Fruit fly (Drosophila melanogaster) whole organism, prepupa: Measurements from ENCODE around the gene Pdi.

ENCODE experiments used
- CG10631 ChIP-seq: fragments of 200-800 bp; sonication (Bioruptor generic); optimal IDR thresholded peaks from 2 replicates; lab custom pipeline; 2016; ENCODE audit warnings: missing biosample characterization, missing genetic modification characterization
- CG10669 ChIP-seq: fragments of 200-800 bp; sonication (Bioruptor generic); optimal IDR thresholded peaks from 3 replicates; lab custom pipeline; 2018; ENCODE audit warnings: missing biosample characterization, mild to moderate bottlenecking, missing genetic modification characterization, moderate library complexity
- CG11294 ChIP-seq: fragments of 200-800 bp; sonication (Bioruptor generic); IDR thresholded peaks from 2 replicates; pipeline ENCODE4 v1.3.6; 2022; ENCODE audit warnings: missing biosample characterization, missing genetic modification characterization
- CG11762 ChIP-seq: fragments of 200-800 bp; sonication (Bioruptor generic); optimal IDR thresholded peaks from 3 replicates; lab custom pipeline; 2016; ENCODE audit warnings: missing biosample characterization, missing genetic modification characterization; ENCODE audit not compliant: insufficient read depth
- CG11902 ChIP-seq: fragments of 200-800 bp; sonication (Bioruptor generic); optimal IDR thresholded peaks from 3 replicates; lab custom pipeline; 2016; ENCODE audit warnings: missing biosample characterization, missing genetic modification characterization
- CG15336 ChIP-seq: fragments of 200-800 bp; sonication (Bioruptor generic); IDR thresholded peaks from 2 replicates; pipeline ENCODE4 v1.3.6; 2022; ENCODE audit warnings: missing biosample characterization, missing genetic modification characterization
- CG1621 ChIP-seq: fragments of 200-800 bp; sonication (Bioruptor generic); optimal IDR thresholded peaks from 3 replicates; lab custom pipeline; 2018; ENCODE audit warnings: missing biosample characterization, mild to moderate bottlenecking, missing genetic modification characterization
- CG16779 ChIP-seq: fragments of 200-800 bp; sonication (Bioruptor generic); optimal IDR thresholded peaks from 3 replicates; lab custom pipeline; 2017; ENCODE audit warnings: missing biosample characterization, mild to moderate bottlenecking, missing genetic modification characterization
- CG3032 ChIP-seq: fragments of 200-800 bp; optimal IDR thresholded peaks from 2 replicates; lab custom pipeline; 2019; ENCODE audit warnings: missing biosample characterization, mild to moderate bottlenecking, missing genetic modification characterization, moderate library complexity
- CG31627 ChIP-seq: fragments of 200-800 bp; sonication (Bioruptor generic); optimal IDR thresholded peaks from 3 replicates; lab custom pipeline; 2016; ENCODE audit warnings: missing biosample characterization, missing genetic modification characterization
- CG32006 ChIP-seq: fragments of 200-800 bp; sonication (Bioruptor generic); optimal IDR thresholded peaks from 3 replicates; lab custom pipeline; 2017; ENCODE audit warnings: missing biosample characterization, mild to moderate bottlenecking, missing genetic modification characterization
- CG34406 ChIP-seq: fragments of 200-800 bp; sonication (Bioruptor generic); optimal IDR thresholded peaks from 3 replicates; lab custom pipeline; 2016; ENCODE audit warnings: missing biosample characterization, missing genetic modification characterization
- CG3919 ChIP-seq: fragments of 200-800 bp; sonication (Bioruptor generic); optimal IDR thresholded peaks from 3 replicates; lab custom pipeline; 2016; ENCODE audit warnings: missing biosample characterization, missing genetic modification characterization
- CG4318 ChIP-seq: fragments of 200-800 bp; sonication (Bioruptor generic); optimal IDR thresholded peaks from 3 replicates; lab custom pipeline; 2017; ENCODE audit warnings: missing biosample characterization, mild to moderate bottlenecking, missing genetic modification characterization
- CG6163 ChIP-seq: fragments of 200-800 bp; sonication (Bioruptor generic); IDR thresholded peaks from 3 replicates; pipeline ENCODE4 v1.3.6; 2022; ENCODE audit warnings: missing biosample characterization, missing genetic modification characterization
- CG6276 ChIP-seq: fragments of 200-800 bp; sonication (Bioruptor generic); optimal IDR thresholded peaks from 2 replicates; lab custom pipeline; 2017; ENCODE audit warnings: missing biosample characterization, mild to moderate bottlenecking, missing genetic modification characterization
- CG6854 ChIP-seq: fragments of 200-800 bp; sonication (Bioruptor generic); optimal IDR thresholded peaks from 2 replicates; lab custom pipeline; 2017; ENCODE audit warnings: missing biosample characterization, mild to moderate bottlenecking, missing genetic modification characterization
- CG7368 ChIP-seq: fragments of 200-800 bp; sonication (Bioruptor generic); optimal IDR thresholded peaks from 3 replicates; lab custom pipeline; 2016; ENCODE audit warnings: missing biosample characterization, missing genetic modification characterization
- CG8119 ChIP-seq: fragments of 200-800 bp; sonication (Bioruptor generic); IDR thresholded peaks from 3 replicates; pipeline ENCODE4 v1.3.6; 2022; ENCODE audit warnings: missing biosample characterization, missing genetic modification characterization
- CG8319 ChIP-seq: fragments of 200-800 bp; sonication (Bioruptor generic); optimal IDR thresholded peaks from 3 replicates; lab custom pipeline; 2016; ENCODE audit warnings: missing biosample characterization, missing genetic modification characterization
- CG9139 ChIP-seq: fragments of 200-800 bp; sonication (Bioruptor generic); optimal IDR thresholded peaks from 3 replicates; lab custom pipeline; 2017; ENCODE audit warnings: missing biosample characterization, mild to moderate bottlenecking, missing genetic modification characterization
- Eip75B ChIP-seq: fragments of 200-800 bp; sonication (Bioruptor generic); optimal IDR thresholded peaks from 3 replicates; lab custom pipeline; 2016; ENCODE audit warnings: missing biosample characterization, missing genetic modification characterization
- Eip78C ChIP-seq: fragments of 200-800 bp; sonication (Bioruptor generic); peaks from one replicate; lab custom pipeline; 2016; ENCODE audit warnings: missing biosample characterization, missing genetic modification characterization
- Ets21C ChIP-seq: fragments of 200-800 bp; sonication (Bioruptor generic); optimal IDR thresholded peaks from 3 replicates; lab custom pipeline; 2016; ENCODE audit warnings: missing biosample characterization, missing genetic modification characterization
- Ets96B ChIP-seq: fragments of 200-800 bp; optimal IDR thresholded peaks from 2 replicates; lab custom pipeline; 2019; ENCODE audit warnings: missing biosample characterization, mild to moderate bottlenecking, missing genetic modification characterization, moderate library complexity
- Gug ChIP-seq: fragments of 200-800 bp; sonication (Bioruptor generic); IDR thresholded peaks from 2 replicates; pipeline ENCODE4 v1.3.6; 2022; ENCODE audit warnings: missing biosample characterization, missing genetic modification characterization
- Hr38 ChIP-seq: sonication (Bioruptor generic); optimal IDR thresholded peaks from 2 replicates; lab custom pipeline; 2016; ENCODE audit warnings: missing biosample characterization, missing genetic modification characterization
- Lpt ChIP-seq: fragments of 200-800 bp; sonication (Bioruptor generic); optimal IDR thresholded peaks from 3 replicates; lab custom pipeline; 2016; ENCODE audit warnings: missing biosample characterization, missing genetic modification characterization
- Met ChIP-seq: fragments of 200-800 bp; sonication (Bioruptor generic); optimal IDR thresholded peaks from 3 replicates; lab custom pipeline; 2016; ENCODE audit warnings: missing biosample characterization, missing genetic modification characterization
- OdsH ChIP-seq: fragments of 200-800 bp; sonication (Bioruptor generic); optimal IDR thresholded peaks from 3 replicates; lab custom pipeline; 2016; ENCODE audit warnings: missing biosample characterization, missing genetic modification characterization
- Smox ChIP-seq: fragments of 200-800 bp; sonication (Bioruptor generic); optimal IDR thresholded peaks from 3 replicates; lab custom pipeline; 2016; ENCODE audit warnings: missing biosample characterization, missing genetic modification characterization
- Sox102F ChIP-seq: fragments of 200-800 bp; sonication (Bioruptor generic); optimal IDR thresholded peaks from 2 replicates; lab custom pipeline; 2016; ENCODE audit warnings: missing biosample characterization, mild to moderate bottlenecking, missing genetic modification characterization
- Sox14 ChIP-seq: fragments of 200-800 bp; sonication (Bioruptor generic); optimal IDR thresholded peaks from 3 replicates; lab custom pipeline; 2016; ENCODE audit warnings: missing biosample characterization, missing genetic modification characterization
- Sox15 ChIP-seq: fragments of 200-800 bp; sonication (Bioruptor generic); optimal IDR thresholded peaks from 3 replicates; lab custom pipeline; 2016; ENCODE audit warnings: missing biosample characterization, missing genetic modification characterization
- achi ChIP-seq: fragments of 200-800 bp; sonication (Bioruptor generic); optimal IDR thresholded peaks from 3 replicates; lab custom pipeline; 2016; ENCODE audit warnings: missing biosample characterization, missing genetic modification characterization
- acj6 ChIP-seq: fragments of 200-800 bp; sonication (Bioruptor generic); optimal IDR thresholded peaks from 3 replicates; lab custom pipeline; 2016; ENCODE audit warnings: missing biosample characterization, missing genetic modification characterization
- cyc ChIP-seq: fragments of 200-800 bp; sonication (Bioruptor generic); optimal IDR thresholded peaks from 3 replicates; lab custom pipeline; 2016; ENCODE audit warnings: missing biosample characterization, missing genetic modification characterization
- dsx ChIP-seq: fragments of 200-800 bp; optimal IDR thresholded peaks from 3 replicates; lab custom pipeline; 2019; ENCODE audit warnings: missing biosample characterization, mild to moderate bottlenecking, missing genetic modification characterization, moderate library complexity; ENCODE audit not compliant: poor library complexity, severe bottlenecking
- eg ChIP-seq: fragments of 200-800 bp; sonication (Bioruptor generic); IDR thresholded peaks from 3 replicates; pipeline ENCODE4 v1.3.6; 2022; ENCODE audit warnings: missing biosample characterization, missing genetic modification characterization
- fd59A ChIP-seq: fragments of 200-800 bp; sonication (Bioruptor generic); optimal IDR thresholded peaks from 2 replicates; lab custom pipeline; 2017; ENCODE audit warnings: missing biosample characterization, mild to moderate bottlenecking, missing genetic modification characterization, missing genetic modification reagents
- fd85E ChIP-seq: fragments of 200-800 bp; sonication (Bioruptor generic); optimal IDR thresholded peaks from 3 replicates; lab custom pipeline; 2016; ENCODE audit warnings: missing biosample characterization, missing genetic modification characterization
- fkh ChIP-seq: fragments of 200-800 bp; sonication (Bioruptor generic); optimal IDR thresholded peaks from 3 replicates; lab custom pipeline; 2017; ENCODE audit warnings: missing biosample characterization, mild to moderate bottlenecking, missing genetic modification characterization, moderate library complexity
- lz ChIP-seq: fragments of 200-800 bp; sonication (Bioruptor generic); optimal IDR thresholded peaks from 3 replicates; lab custom pipeline; 2016; ENCODE audit warnings: missing biosample characterization, missing genetic modification characterization
- salr ChIP-seq, 2 experiments: fragments of 200-800 bp; sonication (Bioruptor generic); optimal IDR thresholded peaks; 3 replicates each; lab custom pipeline; 2016 to 2018; ENCODE audit warnings: missing biosample characterization in 2 of 2, missing genetic modification characterization in 2 of 2, mild to moderate bottlenecking in 1 of 2
- spab ChIP-seq: fragments of 200-800 bp; sonication (Bioruptor generic); optimal IDR thresholded peaks from 2 replicates; lab custom pipeline; 2017; ENCODE audit warnings: missing biosample characterization, mild to moderate bottlenecking, missing genetic modification characterization, missing genetic modification reagents
- ss ChIP-seq, 2 experiments: fragments of 200-800 bp; sonication (Bioruptor generic); optimal IDR thresholded peaks; 2 replicates in 1 of 2; 3 replicates in 1 of 2; lab custom pipeline; 2017 to 2018; ENCODE audit warnings: mild to moderate bottlenecking in 2 of 2, missing biosample characterization in 2 of 2, missing genetic modification characterization in 2 of 2, moderate library complexity in 1 of 2
- svp ChIP-seq: fragments of 200-800 bp; sonication (Bioruptor generic); peaks from one replicate; lab custom pipeline; 2016; ENCODE audit warnings: missing biosample characterization, missing genetic modification characterization
- topi ChIP-seq: fragments of 200-800 bp; sonication (Bioruptor generic); optimal IDR thresholded peaks from 3 replicates; lab custom pipeline; 2016; ENCODE audit warnings: missing biosample characterization, missing genetic modification characterization
- vri ChIP-seq: fragments of 200-800 bp; sonication (Bioruptor generic); optimal IDR thresholded peaks from 3 replicates; lab custom pipeline; 2016; ENCODE audit warnings: missing biosample characterization, mild to moderate bottlenecking, missing genetic modification characterization

The Pdi gene

dm6 chr3L:15187782-15188181 is 45.1 kb upstream of the Pdi start:
- TF ChIP-seq OdsH (GFP tag; lab: Kevin White, UChicago) (peak; percentile 19), CG10631 (GFP tag; lab: Kevin White, UChicago) (peak; percentile 30), Eip78C (GFP tag; lab: Kevin White, UChicago) (peak; percentile 69), CG34406 (peak; percentile 9), achi (GFP tag; lab: Kevin White, UChicago) (peak; percentile 7), CG6163 (GFP tag; lab: Robert Waterston, UW) (no peak), CG3032 (tag; lab: Kevin White, UChicago) (peak; percentile 42), CG6854 (GFP tag; lab: Kevin White, UChicago) (no peak), fd85E (GFP tag; lab: Kevin White, UChicago) (no peak), Ets96B (tag; lab: Kevin White, UChicago) (peak; percentile 49), CG32006 (GFP tag; lab: Kevin White, UChicago) (peak; percentile 50), spab (peak; percentile 64), CG8319 (GFP tag; lab: Kevin White, UChicago) (peak; percentile 14), svp (peak; percentile 11), Eip75B (peak; percentile 5), eg (GFP tag; lab: Robert Waterston, UW) (no peak), Smox (GFP tag; lab: Kevin White, UChicago) (no peak), salr (GFP tag; optimal IDR thresholded peaks at IDR 0.05; lab: Kevin White, UChicago) (peak in 1 of 2 experiments; percentile 43)

dm6 chr3L:15180816-15181215 is 38.2 kb upstream of the Pdi start:
- TF ChIP-seq CG10631 (GFP tag; lab: Kevin White, UChicago) (peak; percentile 72), CG6854 (GFP tag; lab: Kevin White, UChicago) (no peak), Met (peak; percentile 74), CG31627 (peak; percentile 52), CG3919 (GFP tag; lab: Kevin White, UChicago) (peak; percentile 50), Sox15 (GFP tag; lab: Kevin White, UChicago) (no peak), Ets21C (GFP tag; lab: Kevin White, UChicago) (peak; percentile 40), CG7368 (no peak), CG8119 (GFP tag; lab: Robert Waterston, UW) (no peak), ss (GFP tag; optimal IDR thresholded peaks at IDR 0.05; lab: Kevin White, UChicago) (peak; percentile 2 to 7), CG3032 (tag; lab: Kevin White, UChicago) (peak; percentile 71), cyc (GFP tag; lab: Kevin White, UChicago) (peak; percentile 35), Smox (GFP tag; lab: Kevin White, UChicago) (peak; percentile 61), fkh (GFP tag; lab: Kevin White, UChicago) (no peak), fd59A (GFP tag; lab: Kevin White, UChicago) (peak; percentile 27), topi (GFP tag; lab: Kevin White, UChicago) (peak; percentile 59), Lpt (no peak), CG1621 (tag; lab: Kevin White, UChicago) (no peak), CG15336 (no peak), vri (GFP tag; lab: Kevin White, UChicago) (peak; percentile 16), Hr38 (GFP tag; lab: Kevin White, UChicago) (no peak), eg (GFP tag; lab: Robert Waterston, UW) (no peak), CG11762 (GFP tag; lab: Kevin White, UChicago) (peak; percentile 4), CG16779 (tag; lab: Kevin White, UChicago) (peak; percentile 6), lz (GFP tag; lab: Kevin White, UChicago) (peak; percentile 58), CG9139 (GFP tag; lab: Kevin White, UChicago) (no peak), acj6 (GFP tag; lab: Kevin White, UChicago) (peak; percentile 50), CG32006 (GFP tag; lab: Kevin White, UChicago) (peak; percentile 21), CG6276 (no peak), CG10669 (GFP tag; lab: Kevin White, UChicago) (peak; percentile 22), CG8319 (GFP tag; lab: Kevin White, UChicago) (peak; percentile 19), CG11902 (no peak), spab (peak; percentile 62), Gug (no peak), CG11294 (GFP tag; lab: Robert Waterston, UW) (no peak), Eip78C (GFP tag; lab: Kevin White, UChicago) (peak; percentile 87), dsx (peak; percentile 42), CG4318 (peak; percentile 18), Ets96B (tag; lab: Kevin White, UChicago) (peak; percentile 66), OdsH (GFP tag; lab: Kevin White, UChicago) (peak; percentile 58), Sox14 (peak; percentile 67), Sox102F (peak; percentile 59)
